Worm (Caenorhabditis elegans): ENCODE measurements around the gene T01B7.13.
A peak's percentile ranks its signal among the peaks of the same experiment; 100 is the strongest.

Gene T01B7.13

ce11 chrII:8742006-8742847 is 27.0 kb downstream of the T01B7.13 start:
- TF ChIP-seq mep-1 (tag; optimal IDR thresholded peaks at IDR 0.05): peak; percentile 34
- no peak for TF ChIP-seq madf-9 (GFP tag; conservative IDR thresholded peaks at IDR 0.05)
- TF ChIP-seq spr-1 (tag; optimal IDR thresholded peaks at IDR 0.05): no peak
- TF ChIP-seq F26F4.8 (GFP tag; conservative IDR thresholded peaks at IDR 0.05): no peak
- TF ChIP-seq T20F7.1 (GFP tag; optimal IDR thresholded peaks at IDR 0.05): no peak
- TF ChIP-seq nhr-42 (GFP tag; IDR thresholded peaks at IDR 0.05): no peak
- TF ChIP-seq nhr-111 (GFP tag; optimal IDR thresholded peaks at IDR 0.05): no peak
- TF ChIP-seq lin-15B (tag; optimal IDR thresholded peaks at IDR 0.05): no peak
- no peak for TF ChIP-seq F37D6.2 (tag; optimal IDR thresholded peaks at IDR 0.05)
- TF ChIP-seq dmd-9 (GFP tag; IDR thresholded peaks at IDR 0.05): no peak
- no peak for TF ChIP-seq dmd-8 (GFP tag; IDR thresholded peaks at IDR 0.05)
- TF ChIP-seq mdt-29 (GFP tag; IDR thresholded peaks at IDR 0.05): peak; percentile 62; the same call in 1 of the 2 replicates
- TF ChIP-seq mes-2 (tag; optimal IDR thresholded peaks at IDR 0.05; ENCODE audit: poor library complexity, severe bottlenecking): peak; percentile 15
- no peak for TF ChIP-seq Y75B8A.6 (GFP tag; IDR thresholded peaks at IDR 0.05)
- no peak for TF ChIP-seq nhr-10 (tag; optimal IDR thresholded peaks at IDR 0.05)
- TF ChIP-seq ZK546.5 (tag; optimal IDR thresholded peaks at IDR 0.05): no peak
- TF ChIP-seq unc-62 (GFP tag; optimal IDR thresholded peaks at IDR 0.05 in 1 of 2): peak in 1 of 2 experiments; percentile 99
- TF ChIP-seq unc-62 (tag; optimal IDR thresholded peaks at IDR 0.05): no peak
- no peak for TF ChIP-seq spr-3 (GFP tag; optimal IDR thresholded peaks at IDR 0.05)
- TF ChIP-seq Y48G9A.11 (GFP tag; IDR thresholded peaks at IDR 0.05): no peak
- TF ChIP-seq nhr-237 (tag; optimal IDR thresholded peaks at IDR 0.05): no peak
- no peak for TF ChIP-seq fkh-10 (GFP tag; optimal IDR thresholded peaks at IDR 0.05)
- TF ChIP-seq ceh-82 (tag; optimal IDR thresholded peaks at IDR 0.05): no peak
- TF ChIP-seq ceh-32 (tag; optimal IDR thresholded peaks at IDR 0.05; ENCODE audit: poor library complexity): no peak
- no peak for TF ChIP-seq lin-29 (GFP tag; IDR thresholded peaks at IDR 0.05)
- TF ChIP-seq nhr-25 (tag; optimal IDR thresholded peaks at IDR 0.05; ENCODE audit: borderline replicate concordance, insufficient read depth): peak; percentile 66
- peak; percentile 97 for TF ChIP-seq nhr-11 (tag; optimal IDR thresholded peaks at IDR 0.05)
- no peak for TF ChIP-seq Y5F2A.4 (GFP tag; optimal IDR thresholded peaks at IDR 0.05)
- no peak for TF ChIP-seq nhr-6 (tag; optimal IDR thresholded peaks at IDR 0.05)
- TF ChIP-seq ceh-44 (GFP tag; IDR thresholded peaks at IDR 0.05): no peak
- TF ChIP-seq F49E8.2 (tag; optimal IDR thresholded peaks at IDR 0.05; ENCODE audit: borderline replicate concordance): no peak
- peak; percentile 59 for TF ChIP-seq php-3 (GFP tag; IDR thresholded peaks at IDR 0.05)
- TF ChIP-seq daf-8 (GFP tag; IDR thresholded peaks at IDR 0.05): no peak
- TF ChIP-seq zag-1 (tag; optimal IDR thresholded peaks at IDR 0.05): no peak
- TF ChIP-seq pha-4 (GFP tag; IDR thresholded peaks at IDR 0.05): peak; percentile 49; the same call in 1 of the 2 replicates
- TF ChIP-seq pha-4 (tag; optimal IDR thresholded peaks at IDR 0.05): no peak
- no peak for TF ChIP-seq nhr-76 (tag; optimal IDR thresholded peaks at IDR 0.05)
- TF ChIP-seq lin-38 (GFP tag; IDR thresholded peaks at IDR 0.05): no peak
- peak; percentile 30 for TF ChIP-seq nhr-77 (tag; optimal IDR thresholded peaks at IDR 0.05)
- no peak for TF ChIP-seq nhr-41 (GFP tag; IDR thresholded peaks at IDR 0.05)
- no peak for TF ChIP-seq lin-39 (tag; optimal IDR thresholded peaks at IDR 0.05)
- no peak for TF ChIP-seq ctbp-1 (GFP tag; IDR thresholded peaks at IDR 0.05)
- peak; percentile 1 for TF ChIP-seq rbr-2 (tag; optimal IDR thresholded peaks at IDR 0.05)
- no peak for TF ChIP-seq set-16 (GFP tag; IDR thresholded peaks at IDR 0.05)
- 0 out of 2 replicates have a peak, but pooled peaks have one; percentile 8 for TF ChIP-seq hmg-1.1 (GFP tag; IDR thresholded peaks at IDR 0.05)
- no peak for TF ChIP-seq daf-16 (GFP tag; optimal IDR thresholded peaks at IDR 0.05)
- TF ChIP-seq daf-16 (tag; optimal IDR thresholded peaks at IDR 0.05): peak; percentile 76
- no peak for TF ChIP-seq snpc-1.2 (GFP tag; IDR thresholded peaks at IDR 0.05)
- no peak for TF ChIP-seq ceh-28 (tag; optimal IDR thresholded peaks at IDR 0.05)
- no peak for TF ChIP-seq skn-1 (tag; optimal IDR thresholded peaks at IDR 0.05)
- no peak for TF ChIP-seq madf-5 (GFP tag; IDR thresholded peaks at IDR 0.05)

All from whole organism, L4 larva.